Fruit fly (Drosophila melanogaster) whole organism, embryonic: ENCODE data around the gene DIP-alpha.

Experiments
- Abd-B ChIP-seq: fragments of 200-800 bp; sonication (Bioruptor generic); optimal IDR thresholded peaks from 2 replicates; lab custom pipeline; 2018; ENCODE audit warnings: missing biosample characterization, mild to moderate bottlenecking, missing genetic modification characterization, moderate library complexity
- Awh ChIP-seq: fragments of 200-800 bp; sonication (Bioruptor generic); IDR thresholded peaks from 2 replicates; pipeline ENCODE4, ENCODE4 v1.3.6; 2022; ENCODE audit warnings: missing biosample characterization, missing genetic modification characterization
- B-H2 ChIP-seq: fragments of 200-800 bp; sonication (Bioruptor generic); optimal IDR thresholded peaks from 2 replicates; lab custom pipeline; 2018; ENCODE audit warnings: missing biosample characterization, mild to moderate bottlenecking, missing genetic modification characterization
- CG11085 ChIP-seq: fragments of 200-800 bp; sonication (Bioruptor generic); IDR thresholded peaks from 2 replicates; pipeline ENCODE4 v1.3.6; 2022; ENCODE audit warnings: missing biosample characterization, missing genetic modification characterization
- CG1233 ChIP-seq: fragments of 200-800 bp; sonication (Bioruptor generic); optimal IDR thresholded peaks from 4 replicates; lab custom pipeline; 2018; ENCODE audit warnings: missing biosample characterization, mild to moderate bottlenecking, missing genetic modification characterization
- CG12769 ChIP-seq: fragments of 200-800 bp; sonication (Bioruptor generic); optimal IDR thresholded peaks from 2 replicates; lab custom pipeline; 2019; ENCODE audit warnings: missing biosample characterization, mild to moderate bottlenecking, missing genetic modification characterization, moderate library complexity
- CG13123 ChIP-seq: fragments of 200-800 bp; sonication (Bioruptor generic); optimal IDR thresholded peaks from 2 replicates; lab custom pipeline; 2016; ENCODE audit warnings: missing biosample characterization, missing genetic modification characterization
- CG13894 ChIP-seq: fragments of 200-800 bp; sonication (Bioruptor generic); optimal IDR thresholded peaks from 3 replicates; lab custom pipeline; 2018; ENCODE audit warnings: missing biosample characterization, mild to moderate bottlenecking, missing genetic modification characterization, moderate library complexity
- CG3281 ChIP-seq: fragments of 200-800 bp; sonication (Bioruptor generic); optimal IDR thresholded peaks from 3 replicates; lab custom pipeline; 2017; ENCODE audit warnings: missing biosample characterization, mild to moderate bottlenecking, missing genetic modification characterization
- CG4328 ChIP-seq: fragments of 200-800 bp; sonication (Bioruptor generic); optimal IDR thresholded peaks from 3 replicates; lab custom pipeline; 2017; ENCODE audit warnings: missing biosample characterization, missing genetic modification reagents, missing genetic modification characterization
- CG7556 ChIP-seq: fragments of 200-800 bp; sonication (Bioruptor generic); optimal IDR thresholded peaks from 2 replicates; lab custom pipeline; 2017; ENCODE audit warnings: missing biosample characterization, mild to moderate bottlenecking, missing genetic modification characterization
- CG8089 ChIP-seq: fragments of 200-800 bp; sonication (Bioruptor generic); optimal IDR thresholded peaks from 3 replicates; lab custom pipeline; 2016; ENCODE audit warnings: missing biosample characterization, missing genetic modification characterization
- CG8944 ChIP-seq: fragments of 200-800 bp; sonication (Bioruptor generic); optimal IDR thresholded peaks from 3 replicates; lab custom pipeline; 2016; ENCODE audit warnings: missing biosample characterization, missing genetic modification characterization
- D19A ChIP-seq: fragments of 200-800 bp; optimal IDR thresholded peaks from 3 replicates; lab custom pipeline; 2019; ENCODE audit warnings: missing biosample characterization, mild to moderate bottlenecking, missing genetic modification characterization, moderate library complexity
- Dref ChIP-seq: fragments of 200-800 bp; sonication (Bioruptor generic); IDR thresholded peaks from 2 replicates; pipeline ENCODE4 v1.3.6; 2022; ENCODE audit warnings: missing biosample characterization, missing genetic modification characterization
- Ets65A ChIP-seq: fragments of 200-800 bp; sonication (Bioruptor generic); peaks from one replicate; lab custom pipeline; 2016; ENCODE audit warnings: missing biosample characterization, missing genetic modification characterization
- HHEX ChIP-seq: fragments of 200-800 bp; sonication (Bioruptor generic); optimal IDR thresholded peaks from 3 replicates; lab custom pipeline; 2017; ENCODE audit warnings: missing biosample characterization, mild to moderate bottlenecking, missing genetic modification characterization, missing genetic modification reagents
- HmgD ChIP-seq: fragments of 200-800 bp; sonication (Bioruptor generic); optimal IDR thresholded peaks from 3 replicates; lab custom pipeline; 2016; ENCODE audit warnings: missing biosample characterization, missing genetic modification characterization
- Hr3 ChIP-seq: fragments of 200-800 bp; sonication (Bioruptor generic); optimal IDR thresholded peaks from 3 replicates; lab custom pipeline; 2016; ENCODE audit warnings: missing biosample characterization, missing genetic modification characterization
- Hr51 ChIP-seq, 2 experiments: fragments of 200-800 bp; sonication (Bioruptor generic); optimal IDR thresholded peaks; 2 replicates in 1 of 2; 3 replicates in 1 of 2; lab custom pipeline; 2016 to 2018; ENCODE audit warnings: missing biosample characterization in 2 of 2, missing genetic modification characterization in 2 of 2, mild to moderate bottlenecking in 1 of 2, moderate library complexity in 1 of 2
- MBD-R2 ChIP-seq: fragments of 200-800 bp; sonication (Bioruptor generic); IDR thresholded peaks from 2 replicates; pipeline ENCODE4 v1.3.6; 2022; ENCODE audit warnings: missing biosample characterization, missing genetic modification characterization
- NK7.1 ChIP-seq: fragments of 200-800 bp; sonication (Bioruptor generic); optimal IDR thresholded peaks from 3 replicates; lab custom pipeline; 2016; ENCODE audit warnings: missing biosample characterization, missing genetic modification characterization
- Nf-YB ChIP-seq: fragments of 200-800 bp; sonication (Bioruptor generic); optimal IDR thresholded peaks from 3 replicates; lab custom pipeline; 2019; ENCODE audit warnings: missing biosample characterization, mild to moderate bottlenecking, missing genetic modification characterization, moderate library complexity
- Sin3A ChIP-seq: fragments of >200 bp; optimal IDR thresholded peaks from 2 replicates; lab custom pipeline; 2018
- Xbp1 ChIP-seq: fragments of 200-800 bp; sonication (Bioruptor generic); optimal IDR thresholded peaks from 3 replicates; lab custom pipeline; 2016; ENCODE audit warnings: missing biosample characterization, mild to moderate bottlenecking, missing genetic modification characterization
- abd-A ChIP-seq: fragments of 200-800 bp; sonication (Bioruptor generic); optimal IDR thresholded peaks from 3 replicates; lab custom pipeline; 2019; ENCODE audit warnings: missing biosample characterization, mild to moderate bottlenecking, missing genetic modification characterization, moderate library complexity
- ap ChIP-seq: fragments of 200-800 bp; sonication (Bioruptor generic); IDR thresholded peaks from 2 replicates; pipeline ENCODE4 v1.3.6; 2022; ENCODE audit warnings: missing biosample characterization, missing genetic modification characterization
- bcd ChIP-seq: fragments of 200-800 bp; sonication (Bioruptor generic); optimal IDR thresholded peaks from 2 replicates; lab custom pipeline; 2017; ENCODE audit warnings: missing biosample characterization, mild to moderate bottlenecking, missing genetic modification characterization
- cg ChIP-seq: fragments of 200-800 bp; sonication (Bioruptor generic); optimal IDR thresholded peaks from 3 replicates; lab custom pipeline; 2019; ENCODE audit warnings: missing biosample characterization, mild to moderate bottlenecking, missing genetic modification characterization, moderate library complexity
- danr ChIP-seq: fragments of 200-800 bp; sonication (Bioruptor generic); IDR thresholded peaks from 2 replicates; pipeline ENCODE4 v1.3.6; 2022; ENCODE audit warnings: missing biosample characterization, missing genetic modification characterization
- dm ChIP-seq: fragments of 200-800 bp; sonication (Bioruptor generic); optimal IDR thresholded peaks from 3 replicates; lab custom pipeline; 2016; ENCODE audit warnings: missing biosample characterization, missing genetic modification characterization
- fd64A ChIP-seq: fragments of 200-800 bp; sonication (Bioruptor generic); optimal IDR thresholded peaks from 3 replicates; lab custom pipeline; 2018; ENCODE audit warnings: missing biosample characterization, mild to moderate bottlenecking, missing genetic modification characterization
- kay ChIP-seq: fragments of 200-800 bp; sonication (Bioruptor generic); optimal IDR thresholded peaks from 2 replicates; lab custom pipeline; 2016; ENCODE audit warnings: missing biosample characterization, missing genetic modification characterization
- ken ChIP-seq: fragments of 200-800 bp; sonication (Bioruptor generic); IDR thresholded peaks from 3 replicates; pipeline ENCODE4 v1.3.6; 2022; ENCODE audit warnings: missing biosample characterization, missing genetic modification characterization
- kni ChIP-seq: fragments of 200-800 bp; sonication (Bioruptor generic); optimal IDR thresholded peaks from 3 replicates; lab custom pipeline; 2017; ENCODE audit warnings: mild to moderate bottlenecking, missing biosample characterization, missing genetic modification reagents, missing genetic modification characterization
- lab ChIP-seq: fragments of 200-800 bp; sonication (Bioruptor generic); optimal IDR thresholded peaks from 3 replicates; lab custom pipeline; 2017; ENCODE audit warnings: missing biosample characterization, missing genetic modification characterization, mild to moderate bottlenecking, moderate library complexity, missing genetic modification reagents
- lmd ChIP-seq: fragments of 200-800 bp; sonication (Bioruptor generic); IDR thresholded peaks from 2 replicates; pipeline ENCODE4 v1.3.6; 2022; ENCODE audit warnings: missing biosample characterization, missing genetic modification characterization
- nerfin-2 ChIP-seq: fragments of 200-800 bp; sonication (Bioruptor generic); IDR thresholded peaks from 2 replicates; pipeline ENCODE4 v1.3.6; 2022; ENCODE audit warnings: missing biosample characterization, missing genetic modification characterization; ENCODE audit not compliant: partially characterized antibody
- pho ChIP-seq: fragments of 200-800 bp; sonication (Bioruptor generic); optimal IDR thresholded peaks from 2 replicates; lab custom pipeline; 2016; ENCODE audit warnings: missing biosample characterization, missing genetic modification characterization
- rib ChIP-seq: fragments of 200-800 bp; sonication (Bioruptor generic); IDR thresholded peaks from 2 replicates; pipeline ENCODE4 v1.3.6; 2022; ENCODE audit warnings: missing biosample characterization, missing genetic modification characterization
- seq ChIP-seq: fragments of 200-800 bp; sonication (Bioruptor generic); IDR thresholded peaks from 2 replicates; pipeline ENCODE4 v1.3.6; 2022; ENCODE audit warnings: missing biosample characterization, missing genetic modification characterization
- sr ChIP-seq: fragments of 200-800 bp; sonication (Bioruptor generic); IDR thresholded peaks from 3 replicates; pipeline ENCODE4 v1.3.6; 2022; ENCODE audit warnings: missing biosample characterization, missing genetic modification characterization
- tio ChIP-seq: fragments of 200-800 bp; sonication (Bioruptor generic); optimal IDR thresholded peaks from 2 replicates; lab custom pipeline; 2017; ENCODE audit warnings: missing biosample characterization, missing genetic modification characterization, inconsistent platforms
- tll ChIP-seq, 2 experiments: fragments of 200-800 bp in 1 of 2; fragments of >200 bp in 1 of 2; sonication (Bioruptor generic) in 1 of 2; optimal IDR thresholded peaks; 2 replicates each; lab custom pipeline; 2017 to 2019; ENCODE audit warnings: missing biosample characterization in 2 of 2, missing genetic modification characterization in 2 of 2, mild to moderate bottlenecking in 1 of 2, moderate library complexity in 1 of 2
- tx ChIP-seq: fragments of 200-800 bp; sonication (Bioruptor generic); optimal IDR thresholded peaks from 2 replicates; lab custom pipeline; 2016; ENCODE audit warnings: missing biosample characterization, missing genetic modification characterization
- unc-4 ChIP-seq: fragments of 200-800 bp; sonication (Bioruptor generic); IDR thresholded peaks from 2 replicates; pipeline ENCODE4 v1.3.6; 2022; ENCODE audit warnings: missing biosample characterization, missing genetic modification characterization; ENCODE audit not compliant: partially characterized antibody
- wdn ChIP-seq: fragments of 200-800 bp; sonication (Bioruptor generic); IDR thresholded peaks from 2 replicates; pipeline ENCODE4 v1.3.6; 2022; ENCODE audit warnings: missing biosample characterization, missing genetic modification characterization
- wek ChIP-seq: fragments of 200-800 bp; sonication (Bioruptor generic); optimal IDR thresholded peaks from 3 replicates; lab custom pipeline; 2018; ENCODE audit warnings: missing biosample characterization, mild to moderate bottlenecking, missing genetic modification characterization, moderate library complexity
- yki ChIP-seq: fragments of >200 bp; optimal IDR thresholded peaks from 3 replicates; lab custom pipeline; 2018

Gene DIP-alpha

dm6 chrX:3482119-3483014 lies 89.1 kb downstream of the DIP-alpha start, which contains the start of the genes CG10804 and CG10802 (continued):
- TF ChIP-seq danr (peak; percentile 72), HHEX (GFP tag; lab: Kevin White, UChicago) (peak; percentile 52), Hr51 (GFP tag; optimal IDR thresholded peaks at IDR 0.05; lab: Kevin White, UChicago) (peak; percentile 56 to 68), HmgD (GFP tag; lab: Kevin White, UChicago) (peak; percentile 82), Awh (GFP tag; lab: Robert Waterston, UW) (no peak; the same call in 1 of the 2 replicates), wek (GFP tag; lab: Kevin White, UChicago) (no peak), Abd-B (GFP tag; lab: Kevin White, UChicago) (peak; percentile 80), Dref (GFP tag; lab: Robert Waterston, UW) (peak; percentile 62), unc-4 (GFP tag; lab: Robert Waterston, UW) (peak; percentile 64), kni (GFP tag; lab: Kevin White, UChicago) (no peak), CG8089 (peak; percentile 67), CG3281 (GFP tag; lab: Kevin White, UChicago) (peak; percentile 58), tx (GFP tag; lab: Kevin White, UChicago) (peak; percentile 81), sr (peak; percentile 29; the same call in 1 of the 3 replicates), seq (GFP tag; lab: Robert Waterston, UW) (peak; percentile 70), CG13123 (GFP tag; lab: Kevin White, UChicago) (peak; percentile 74), dm (GFP tag; lab: Kevin White, UChicago) (peak; percentile 53), CG12769 (tag; lab: Kevin White, UChicago) (no peak), B-H2 (GFP tag; lab: Kevin White, UChicago) (peak; percentile 36), kay (peak; percentile 61), fd64A (GFP tag; lab: Kevin White, UChicago) (no peak), CG1233 (GFP tag; lab: Kevin White, UChicago) (peak; percentile 40), cg (GFP tag; lab: Kevin White, UChicago) (no peak), CG8944 (GFP tag; lab: Kevin White, UChicago) (peak; percentile 80), CG13894 (tag; lab: Kevin White, UChicago) (no peak), Nf-YB (GFP tag; lab: Kevin White, UChicago) (no peak), ken (peak; percentile 73; the same call in 2 of the 3 replicates), abd-A (tag; lab: Kevin White, UChicago) (no peak), ap (GFP tag; lab: Robert Waterston, UW) (0 out of 2 replicates have a peak, but pooled peaks have one; percentile 21), CG4328 (GFP tag; lab: Kevin White, UChicago) (no peak), NK7.1 (GFP tag; lab: Kevin White, UChicago) (no peak), wdn (GFP tag; lab: Robert Waterston, UW) (peak; percentile 24; the same call in 1 of the 2 replicates), yki (no peak), Xbp1 (peak; percentile 82), pho (GFP tag; lab: Kevin White, UChicago) (peak; percentile 67), Ets65A (GFP tag; lab: Kevin White, UChicago) (peak; percentile 98), MBD-R2 (GFP tag; lab: Robert Waterston, UW) (peak; percentile 84), tio (GFP tag; lab: Kevin White, UChicago) (peak; percentile 69), D19A (tag; lab: Kevin White, UChicago) (peak; percentile 66), tll (GFP tag; optimal IDR thresholded peaks at IDR 0.05; lab: Kevin White, UChicago) (peak in 1 of 2 experiments; percentile 42), CG11085 (GFP tag; lab: Robert Waterston, UW) (peak; percentile 83), lmd (peak; percentile 80), CG7556 (GFP tag; lab: Kevin White, UChicago) (peak; percentile 45), Sin3A (peak; percentile 34), rib (GFP tag; lab: Robert Waterston, UW) (peak; percentile 65; the same call in 1 of the 2 replicates), Hr3 (peak; percentile 70), nerfin-2 (GFP tag; lab: Robert Waterston, UW) (0 out of 2 replicates have a peak, but pooled peaks have one; percentile 34), bcd (peak; percentile 56), lab (GFP tag; lab: Kevin White, UChicago) (peak; percentile 79)
